Worm (Caenorhabditis elegans) whole organism, L4 larva: ENCODE measurements around the gene nop-1.

ENCODE experiments used
- T20F7.1 ChIP-seq: fragments of 200-800 bp; sonication (Bioruptor generic); optimal IDR thresholded peaks from 2 replicates; lab custom pipeline; 2018; ENCODE audit warnings: mild to moderate bottlenecking, missing genetic modification characterization, missing compliant biosample characterization
- Y5F2A.4 ChIP-seq: fragments of 200-800 bp; sonication (Bioruptor generic); optimal IDR thresholded peaks from 2 replicates; lab custom pipeline; 2018; ENCODE audit warnings: mild to moderate bottlenecking, missing genetic modification characterization, missing compliant biosample characterization
- ZK546.5 ChIP-seq, 2 experiments: sonication (generic microtip); optimal IDR thresholded peaks; 2 replicates each; lab custom pipeline; 2017; ENCODE audit warnings: missing biosample characterization in 2 of 2, missing genetic modification characterization in 2 of 2
- daf-12 ChIP-seq: fragments of 150-350 bp; optimal IDR thresholded peaks from 2 replicates; lab custom pipeline; 2014; ENCODE audit warnings: missing biosample characterization, missing genetic modification reagents, missing genetic modification characterization
- daf-8 ChIP-seq: fragments of 200-800 bp; sonication (Bioruptor generic); IDR thresholded peaks from 2 replicates; pipeline ENCODE4 v1.3.6; 2022; ENCODE audit warnings: missing genetic modification characterization, missing compliant biosample characterization
- dpl-1 ChIP-seq: fragments of 150-350 bp; optimal IDR thresholded peaks from 2 replicates; lab custom pipeline; 2014; ENCODE audit warnings: missing biosample characterization, missing genetic modification reagents, missing genetic modification characterization
- mdl-1 ChIP-seq, 2 experiments: fragments of 150-350 bp in 1 of 2; sonication (generic microtip) in 1 of 2; optimal IDR thresholded peaks; 2 replicates each; lab custom pipeline; 2014 to 2017; ENCODE audit warnings: missing biosample characterization in 2 of 2, missing genetic modification characterization in 2 of 2
- nhr-11 ChIP-seq: fragments of 150-350 bp; optimal IDR thresholded peaks from 2 replicates; lab custom pipeline; 2014; ENCODE audit warnings: missing biosample characterization, missing genetic modification characterization
- nhr-25 ChIP-seq: sonication (generic microtip); optimal IDR thresholded peaks from 2 replicates; lab custom pipeline; 2017; ENCODE audit warnings: missing genetic modification characterization, mild to moderate bottlenecking, missing compliant biosample characterization, antibody characterized with exemption, moderate library complexity, borderline replicate concordance; ENCODE audit not compliant: insufficient read depth
- nhr-6 ChIP-seq: fragments of 150-350 bp; optimal IDR thresholded peaks from 2 replicates; lab custom pipeline; 2014; ENCODE audit warnings: missing biosample characterization, missing genetic modification characterization
- pha-4 ChIP-seq, 2 experiments: fragments of 150-350 bp in 1 of 2; fragments of 200-800 bp in 1 of 2; sonication (Bioruptor generic) in 1 of 2; IDR thresholded peaks in 1 of 2; optimal IDR thresholded peaks in 1 of 2; 2 replicates each; pipeline versions ENCODE4 v1.3.6 to Lab custom; 2014 to 2022; ENCODE audit warnings: missing genetic modification characterization in 2 of 2, missing genetic modification reagents in 2 of 2, missing biosample characterization in 1 of 2, missing compliant biosample characterization in 1 of 2
- snpc-1.2 ChIP-seq: fragments of 200-800 bp; sonication (Bioruptor generic); IDR thresholded peaks from 2 replicates; pipeline ENCODE4 v1.3.6; 2022; ENCODE audit warnings: missing genetic modification reagents, missing genetic modification characterization, missing compliant biosample characterization
- snpc-4 ChIP-seq: fragments of 150-350 bp; optimal IDR thresholded peaks from 2 replicates; lab custom pipeline; 2014; ENCODE audit warnings: missing biosample characterization, missing genetic modification characterization
- unc-130 ChIP-seq: sonication (generic microtip); optimal IDR thresholded peaks from 2 replicates; lab custom pipeline; 2016; ENCODE audit warnings: missing genetic modification reagents, missing genetic modification characterization, missing compliant biosample characterization

DNA sequence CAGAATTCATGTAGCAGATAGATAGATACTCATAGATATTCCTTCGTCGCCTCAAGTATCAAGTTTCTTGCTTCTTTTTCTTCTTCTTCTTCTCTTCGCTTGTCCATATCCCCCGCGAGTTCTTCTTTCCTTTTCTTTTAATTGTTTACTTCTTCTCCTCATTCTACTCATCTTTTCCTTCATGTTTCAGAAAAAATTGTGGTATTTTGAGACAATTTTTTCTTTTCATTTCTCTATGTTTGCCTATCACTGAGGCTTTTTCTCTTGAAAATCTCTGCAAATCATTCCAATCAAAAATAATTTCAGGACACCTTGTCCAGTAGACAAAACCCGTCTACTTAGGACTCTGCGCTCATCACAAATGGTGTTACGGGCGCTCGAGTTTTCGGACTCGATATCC, 34.4 kb downstream of the nop-1 start, which contains the start of gene T04C9.1:
- TF ChIP-seq ZK546.5 (tag; optimal IDR thresholded peaks at IDR 0.05; lab: Kevin White, UChicago): no peak
- TF ChIP-seq pha-4 (GFP tag; IDR thresholded peaks at IDR 0.05; lab: Robert Waterston, UW): no peak
- no peak for TF ChIP-seq pha-4 (tag; optimal IDR thresholded peaks at IDR 0.05; lab: Kevin White, UChicago)
- no peak for TF ChIP-seq snpc-4 (tag; lab: Kevin White, UChicago)
- TF ChIP-seq T20F7.1: no peak
- no peak for TF ChIP-seq nhr-6 (tag; lab: Kevin White, UChicago)
- TF ChIP-seq dpl-1 (GFP tag; lab: Kevin White, UChicago): no peak
- no peak for TF ChIP-seq unc-130
- no peak for TF ChIP-seq nhr-25 (tag; lab: Kevin White, UChicago)
- TF ChIP-seq daf-8 (GFP tag; lab: Robert Waterston, UW): no peak
- no peak for TF ChIP-seq nhr-11 (tag; lab: Kevin White, UChicago)
- TF ChIP-seq snpc-1.2 (GFP tag; lab: Robert Waterston, UW): no peak
- no peak for TF ChIP-seq daf-12
- TF ChIP-seq mdl-1 (tag; optimal IDR thresholded peaks at IDR 0.05; lab: Kevin White, UChicago): no peak
- no peak for TF ChIP-seq Y5F2A.4 (GFP tag; lab: Kevin White, UChicago)
